Worm (Caenorhabditis elegans): ENCODE measurements around the gene C07D10.1.
A peak's percentile ranks its signal among the peaks of the same experiment; 100 is the strongest.

Gene C07D10.1

DNA sequence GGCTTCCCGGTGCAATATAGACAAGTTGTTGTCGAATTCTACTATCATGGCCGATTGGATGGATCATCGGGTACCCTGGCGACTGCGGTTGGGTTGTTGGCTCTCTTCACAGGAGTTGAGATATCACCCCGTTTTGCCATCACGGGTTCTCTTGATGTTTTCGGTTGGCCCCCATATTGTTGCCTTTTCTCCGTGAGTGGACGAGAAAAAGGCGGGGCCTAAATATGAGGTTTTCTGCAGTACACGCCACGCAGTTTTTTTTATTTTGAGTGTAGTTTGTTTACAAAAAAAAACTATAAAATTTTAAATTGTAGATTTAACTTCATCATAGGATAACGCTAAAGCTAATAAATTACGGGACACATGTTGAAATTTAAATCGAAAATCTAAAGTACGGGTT, 26.4 kb upstream of the C07D10.1 start:
- TF ChIP-seq Y48G9A.11 (GFP tag; IDR thresholded peaks at IDR 0.05) (0 out of 2 replicates have a peak, but pooled peaks have one; percentile 22), arid-1 (GFP tag; conservative IDR thresholded peaks at IDR 0.05) (peak; percentile 29; the same call in 1 of the 2 replicates), lin-38 (GFP tag; IDR thresholded peaks at IDR 0.05) (peak; percentile 46), F26F4.8 (GFP tag; conservative IDR thresholded peaks at IDR 0.05) (0 out of 2 replicates have a peak, but pooled peaks have one; percentile 27)

DNA sequence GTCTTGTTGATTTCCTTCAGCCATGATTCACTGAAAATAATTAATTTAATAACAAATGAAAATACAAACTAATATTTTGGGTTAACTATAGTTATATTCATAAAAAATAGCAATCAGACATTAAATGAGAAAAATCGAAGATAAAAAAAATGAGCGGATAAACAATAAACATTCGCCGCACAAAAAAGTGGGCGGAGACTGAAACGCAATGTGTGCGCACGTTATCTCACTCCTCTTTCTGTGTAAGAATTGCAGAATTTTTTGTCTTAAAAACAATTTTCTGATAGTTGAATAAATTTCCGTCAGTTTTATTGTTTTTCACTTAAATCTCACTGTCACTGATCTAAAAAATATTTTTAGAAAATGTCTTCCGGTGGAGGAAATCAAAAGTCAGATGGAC, 24.7 kb upstream of the C07D10.1 start, which contains the start of the genes mtch-1 and rpb-4:
TSS of gene mtch-1 (minus strand) at position 24 of the 400 bp plus-strand sequence.
TSS of gene rpb-4 (plus strand) at position 353 of the 400 bp plus-strand sequence.
- TF ChIP-seq ceh-32 (tag; optimal IDR thresholded peaks at IDR 0.05; ENCODE audit: poor library complexity) (no peak), unc-130 (GFP tag; optimal IDR thresholded peaks at IDR 0.05) (peak; percentile 18), F37D6.2 (tag; optimal IDR thresholded peaks at IDR 0.05) (no peak), hlh-30 (tag; optimal IDR thresholded peaks at IDR 0.05; ENCODE audit: insufficient read depth) (peak; percentile 29), daf-16 (GFP tag; optimal IDR thresholded peaks at IDR 0.05) (peak in 1 of 2 experiments; percentile 50), daf-16 (tag; optimal IDR thresholded peaks at IDR 0.05) (peak; percentile 93), T20F7.1 (GFP tag; optimal IDR thresholded peaks at IDR 0.05) (peak; percentile 30), mep-1 (tag; optimal IDR thresholded peaks at IDR 0.05) (peak; percentile 66), nhr-6 (tag; optimal IDR thresholded peaks at IDR 0.05) (peak; percentile 85), F49E8.2 (tag; optimal IDR thresholded peaks at IDR 0.05; ENCODE audit: borderline replicate concordance) (no peak), lsy-2 (tag; optimal IDR thresholded peaks at IDR 0.05) (peak in 1 of 2 experiments; percentile 62), rbr-2 (tag; optimal IDR thresholded peaks at IDR 0.05) (peak; percentile 13), pha-4 (GFP tag; IDR thresholded peaks at IDR 0.05) (no peak), pha-4 (tag; optimal IDR thresholded peaks at IDR 0.05) (peak; percentile 50), dpl-1 (GFP tag; optimal IDR thresholded peaks at IDR 0.05) (peak; percentile 34), aha-1 (tag) (peak; percentile 81), nhr-28 (tag; optimal IDR thresholded peaks at IDR 0.05) (peak; percentile 11), dve-1 (tag; optimal IDR thresholded peaks at IDR 0.05; ENCODE audit: insufficient read depth) (peak; percentile 50), D1046.2 (GFP tag; IDR thresholded peaks at IDR 0.05) (no peak), mes-2 (tag; optimal IDR thresholded peaks at IDR 0.05; ENCODE audit: poor library complexity, severe bottlenecking) (peak; percentile 75)

DNA sequence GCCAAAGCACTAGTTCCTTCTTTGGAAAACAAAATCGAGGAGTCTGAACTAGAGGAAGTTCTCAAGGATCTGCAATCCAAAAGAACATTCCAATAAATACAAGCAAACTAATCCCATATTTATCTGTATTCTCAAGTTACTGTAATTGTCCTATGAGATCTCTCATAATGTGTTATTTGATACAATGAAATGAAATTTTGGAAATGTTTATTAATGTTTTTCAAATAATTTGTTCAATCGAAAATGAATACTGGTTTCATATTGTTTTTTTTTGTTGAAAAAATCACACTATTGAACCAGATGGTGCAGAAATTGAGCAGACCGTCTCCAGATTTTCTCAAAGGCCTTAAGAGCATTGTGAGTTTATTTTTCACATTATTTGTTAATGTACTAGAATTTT, 23.8 kb upstream of the C07D10.1 start, which contains the start of gene F43E2.1:
TSS of gene F43E2.1 (plus strand) at position 301 of the 400 bp plus-strand sequence.
- TF ChIP-seq mep-1 (tag; optimal IDR thresholded peaks at IDR 0.05) (no peak), nhr-28 (tag; optimal IDR thresholded peaks at IDR 0.05) (no peak), lin-39 (tag; optimal IDR thresholded peaks at IDR 0.05) (no peak), lir-3 (tag; optimal IDR thresholded peaks at IDR 0.05) (no peak), nhr-77 (tag; optimal IDR thresholded peaks at IDR 0.05) (no peak), snpc-4 (tag; optimal IDR thresholded peaks at IDR 0.05) (no peak), attf-4 (tag; optimal IDR thresholded peaks at IDR 0.05) (no peak), fkh-10 (GFP tag; optimal IDR thresholded peaks at IDR 0.05) (no peak), hlh-30 (tag; optimal IDR thresholded peaks at IDR 0.05; ENCODE audit: insufficient read depth) (no peak), dpl-1 (GFP tag; optimal IDR thresholded peaks at IDR 0.05) (no peak), dmd-9 (GFP tag; IDR thresholded peaks at IDR 0.05) (no peak), dmd-6 (GFP tag; IDR thresholded peaks at IDR 0.05) (no peak), ZK337.2 (GFP tag; IDR thresholded peaks at IDR 0.05) (no peak)

DNA sequence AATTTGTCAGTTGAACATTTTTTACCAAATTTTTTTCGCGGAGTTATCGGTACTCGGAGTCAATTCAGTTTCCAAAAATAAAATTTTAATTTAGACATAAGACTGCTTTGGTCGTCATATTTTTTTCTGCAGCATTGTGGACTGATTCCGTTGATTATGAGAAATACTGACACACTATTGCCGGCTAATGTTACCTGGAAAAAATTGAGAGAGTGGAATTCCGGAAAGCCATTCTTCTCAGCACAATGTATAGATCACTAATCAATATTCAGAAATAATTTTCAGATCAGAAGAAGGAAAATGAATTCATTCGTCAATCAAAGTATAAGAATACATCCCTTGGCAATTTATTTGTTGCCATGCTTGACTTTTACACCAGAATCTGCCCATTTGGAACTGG, 19.8 kb upstream of the C07D10.1 start, which contains the start of gene C07D10.6:
TSS of gene C07D10.6 (plus strand) at position 301 of the 400 bp plus-strand sequence.
- TF ChIP-seq Y48G9A.11 (GFP tag; IDR thresholded peaks at IDR 0.05) (no peak), zag-1 (tag; optimal IDR thresholded peaks at IDR 0.05) (no peak)
